Fruit fly (Drosophila melanogaster): ENCODE data around the gene Dmtn.
A peak's percentile ranks its signal among the peaks of the same experiment; 100 is the strongest.

Gene Dmtn

DNA sequence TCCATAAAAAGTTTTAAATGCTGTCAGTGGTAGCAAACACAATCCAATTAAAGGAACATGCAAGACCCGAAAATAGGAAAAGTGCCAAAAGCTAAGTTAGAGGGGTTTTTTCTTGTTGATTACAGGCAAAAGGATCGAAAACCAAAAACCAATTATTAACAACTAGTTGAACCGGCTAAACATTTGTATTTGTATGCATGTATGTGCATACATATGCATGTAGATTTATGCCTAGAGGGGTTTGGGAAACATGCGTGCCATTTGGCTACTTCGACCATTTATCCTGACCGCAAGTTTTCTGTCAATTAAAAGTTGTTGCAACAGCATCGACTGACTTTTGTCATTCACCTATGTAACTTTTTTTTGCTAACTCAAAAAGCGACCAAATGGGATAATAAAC lies 2.8 kb upstream of the Dmtn start:
- TF ChIP-seq Blimp-1 (GFP tag; optimal IDR thresholded peaks at IDR 0.05) (no peak), CG6276 (GFP tag; optimal IDR thresholded peaks at IDR 0.05) (no peak), CG6163 (GFP tag; IDR thresholded peaks at IDR 0.05) (no peak), CG32006 (GFP tag; optimal IDR thresholded peaks at IDR 0.05) (no peak), CG8632 (GFP tag; optimal IDR thresholded peaks at IDR 0.05) (no peak), Ets21C (GFP tag; optimal IDR thresholded peaks at IDR 0.05) (no peak), Sox14 (GFP tag; optimal IDR thresholded peaks at IDR 0.05) (no peak), dsx (GFP tag; optimal IDR thresholded peaks at IDR 0.05; ENCODE audit: poor library complexity, severe bottlenecking) (no peak), CG6792 (GFP tag; optimal IDR thresholded peaks at IDR 0.05) (no peak), Hr4 (GFP tag; optimal IDR thresholded peaks at IDR 0.05) (no peak), Lpt (GFP tag; optimal IDR thresholded peaks at IDR 0.05) (no peak), achi (GFP tag; optimal IDR thresholded peaks at IDR 0.05) (no peak), vri (GFP tag; optimal IDR thresholded peaks at IDR 0.05) (no peak), fd85E (GFP tag; optimal IDR thresholded peaks at IDR 0.05) (no peak), CG10669 (GFP tag; optimal IDR thresholded peaks at IDR 0.05) (no peak), lz (GFP tag; optimal IDR thresholded peaks at IDR 0.05) (no peak), fd59A (GFP tag; optimal IDR thresholded peaks at IDR 0.05) (no peak), Sox15 (GFP tag; optimal IDR thresholded peaks at IDR 0.05) (no peak)

DNA sequence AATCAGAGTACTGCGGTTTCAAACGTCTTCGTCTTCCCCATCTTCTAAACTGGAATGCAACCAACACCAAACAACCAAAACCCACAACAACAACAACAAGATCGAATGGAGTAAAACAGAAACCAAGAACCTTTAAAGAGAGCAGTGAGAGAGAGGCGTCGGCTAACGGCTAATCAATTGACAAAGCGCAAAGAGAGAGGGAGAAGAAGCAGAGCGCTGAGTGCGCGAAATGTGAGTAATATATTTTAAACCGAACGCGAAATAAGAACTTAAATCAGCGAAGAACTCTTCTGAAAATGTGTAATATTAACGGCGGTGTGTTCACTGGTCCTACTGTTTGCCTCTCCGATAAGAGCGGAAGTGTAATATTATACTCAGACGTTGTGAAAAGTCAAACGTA lies 1.8 kb upstream of the Dmtn start:
- TF ChIP-seq CG3032 (tag; optimal IDR thresholded peaks at IDR 0.05) (no peak), CG31627 (GFP tag; optimal IDR thresholded peaks at IDR 0.05) (no peak), CG11902 (GFP tag; optimal IDR thresholded peaks at IDR 0.05) (no peak), fkh (GFP tag; optimal IDR thresholded peaks at IDR 0.05) (peak; percentile 10), svp (GFP tag) (peak; percentile 67), dsx (GFP tag; optimal IDR thresholded peaks at IDR 0.05; ENCODE audit: poor library complexity, severe bottlenecking) (no peak), Sox14 (GFP tag; optimal IDR thresholded peaks at IDR 0.05) (no peak), Hr38 (GFP tag; optimal IDR thresholded peaks at IDR 0.05) (no peak), Eip78C (GFP tag) (no peak), salr (GFP tag; optimal IDR thresholded peaks at IDR 0.05) (no peak), cyc (GFP tag; optimal IDR thresholded peaks at IDR 0.05) (no peak), CG6163 (GFP tag; IDR thresholded peaks at IDR 0.05) (no peak), CG6276 (GFP tag; optimal IDR thresholded peaks at IDR 0.05) (peak; percentile 11), CG1621 (tag; optimal IDR thresholded peaks at IDR 0.05) (no peak), esn (GFP tag; optimal IDR thresholded peaks at IDR 0.05) (no peak), vri (GFP tag; optimal IDR thresholded peaks at IDR 0.05) (peak; percentile 31), CG6808 (GFP tag; optimal IDR thresholded peaks at IDR 0.05) (no peak), spab (GFP tag; optimal IDR thresholded peaks at IDR 0.05) (no peak), Eip93F (GFP tag; optimal IDR thresholded peaks at IDR 0.05) (no peak)

DNA sequence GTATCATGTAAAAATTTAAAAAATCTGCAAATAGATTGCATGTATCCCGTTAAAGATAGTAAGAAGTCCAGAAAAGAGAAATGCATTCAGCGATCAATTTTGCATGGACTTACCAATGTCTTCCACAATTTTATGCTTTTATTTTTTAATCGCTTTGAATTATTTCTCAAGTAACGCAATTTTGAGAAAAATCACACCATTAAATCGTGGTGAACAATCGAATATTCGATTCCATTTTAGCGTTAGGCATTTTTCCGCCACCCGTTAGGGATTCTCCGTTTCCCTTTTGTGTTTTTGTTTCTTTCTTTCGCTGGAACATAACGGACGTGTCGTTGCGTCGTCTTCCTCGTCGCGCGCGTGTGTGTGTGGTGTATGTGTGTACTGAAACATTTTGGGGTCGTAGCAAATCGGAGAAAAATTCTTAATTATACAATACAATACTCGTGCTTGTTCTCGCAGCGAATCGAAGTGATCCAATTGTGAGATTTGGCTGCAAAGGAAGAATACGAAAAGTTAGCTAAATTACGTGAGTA lies 937 bp upstream of the Dmtn start, which contains the start of gene gpp:
gpp (plus strand) TSS at position 290 of the 533 bp plus-strand sequence.
- TF ChIP-seq CG34406 (GFP tag; optimal IDR thresholded peaks at IDR 0.05) (no peak), lz (GFP tag; optimal IDR thresholded peaks at IDR 0.05) (no peak), CG11762 (GFP tag; optimal IDR thresholded peaks at IDR 0.05; ENCODE audit: insufficient read depth) (no peak), Sox102F (GFP tag; optimal IDR thresholded peaks at IDR 0.05) (peak; percentile 29), CG6808 (GFP tag; optimal IDR thresholded peaks at IDR 0.05) (no peak), CG16779 (tag; optimal IDR thresholded peaks at IDR 0.05) (no peak), Eip93F (GFP tag; optimal IDR thresholded peaks at IDR 0.05) (no peak), esn (GFP tag; optimal IDR thresholded peaks at IDR 0.05) (peak; percentile 13), Lpt (GFP tag; optimal IDR thresholded peaks at IDR 0.05) (no peak), OdsH (GFP tag; optimal IDR thresholded peaks at IDR 0.05) (no peak), Eip75B (GFP tag; optimal IDR thresholded peaks at IDR 0.05) (no peak), CG3919 (GFP tag; optimal IDR thresholded peaks at IDR 0.05) (no peak), CG4318 (GFP tag; optimal IDR thresholded peaks at IDR 0.05) (no peak), topi (GFP tag; optimal IDR thresholded peaks at IDR 0.05) (no peak), dac (GFP tag; optimal IDR thresholded peaks at IDR 0.05) (no peak), Eip78C (GFP tag) (peak; percentile 72), acj6 (GFP tag; optimal IDR thresholded peaks at IDR 0.05) (no peak), CG10669 (GFP tag; optimal IDR thresholded peaks at IDR 0.05) (no peak), Met (GFP tag; optimal IDR thresholded peaks at IDR 0.05) (no peak), Sox15 (GFP tag; optimal IDR thresholded peaks at IDR 0.05) (no peak), CG11902 (GFP tag; optimal IDR thresholded peaks at IDR 0.05) (no peak), fkh (GFP tag; optimal IDR thresholded peaks at IDR 0.05) (no peak), net (GFP tag; optimal IDR thresholded peaks at IDR 0.05) (no peak), CG1621 (tag; optimal IDR thresholded peaks at IDR 0.05) (peak; percentile 10), pdm3 (GFP tag; optimal IDR thresholded peaks at IDR 0.05) (no peak), CG6163 (GFP tag; IDR thresholded peaks at IDR 0.05) (no peak), Sox14 (GFP tag; optimal IDR thresholded peaks at IDR 0.05) (peak; percentile 4), Hr38 (GFP tag; optimal IDR thresholded peaks at IDR 0.05) (no peak), CG15336 (GFP tag; IDR thresholded peaks at IDR 0.05) (no peak), achi (GFP tag; optimal IDR thresholded peaks at IDR 0.05) (no peak)

Data from whole organism, prepupa.